Worm (Caenorhabditis elegans) whole organism, early embryonic: Measurements from ENCODE around the gene F11E6.6.

Experiments
- hmg-4 ChIP-seq: fragments of 200-800 bp; sonication (Bioruptor generic); optimal IDR thresholded peaks from 2 replicates; lab custom pipeline; 2018; ENCODE audit warnings: mild to moderate bottlenecking, missing genetic modification characterization, missing compliant biosample characterization
- hnd-1 ChIP-seq: sonication (generic microtip); optimal IDR thresholded peaks from 2 replicates; lab custom pipeline; 2016; ENCODE audit warnings: missing genetic modification characterization, missing compliant biosample characterization
- sea-1 ChIP-seq: fragments of 200-800 bp; sonication (Bioruptor generic); conservative IDR thresholded peaks from 2 replicates; pipeline ENCODE4 v1.3.6; 2022; ENCODE audit warnings: missing genetic modification characterization, missing compliant biosample characterization
- tbx-11 ChIP-seq: fragments of 200-800 bp; sonication (Bioruptor generic); IDR thresholded peaks from 2 replicates; pipeline ENCODE4 v1.3.6; 2022; ENCODE audit warnings: missing genetic modification characterization, missing compliant biosample characterization

DNA sequence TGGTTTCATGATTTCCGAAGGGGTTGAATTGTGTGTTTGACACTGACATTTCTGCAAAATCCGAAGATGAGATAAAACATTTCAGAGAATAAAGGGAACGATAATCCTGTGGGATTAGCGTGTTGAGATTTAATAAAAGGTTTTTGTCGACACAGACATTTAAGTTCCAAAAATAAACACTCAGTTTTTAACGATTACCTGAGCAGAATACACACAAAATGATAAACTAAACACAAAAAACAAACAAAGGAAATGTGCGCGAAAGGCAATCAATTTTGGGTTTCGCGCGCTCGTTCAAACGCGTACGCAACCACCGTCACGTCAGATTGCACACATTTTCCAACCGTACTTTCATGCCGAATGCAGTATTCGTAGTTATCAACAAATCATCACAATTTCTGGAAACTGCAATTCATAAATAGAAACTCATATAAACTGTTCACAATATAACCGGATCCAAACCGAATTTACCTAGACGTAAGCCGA lies 4.5 kb downstream of the F11E6.6 start, which contains the start of gene rif-1.1:
- TF ChIP-seq hmg-4 (no peak), sea-1 (GFP tag; lab: Robert Waterston, UW) (no peak), tbx-11 (GFP tag; lab: Robert Waterston, UW) (no peak), hnd-1 (tag; lab: Kevin White, UChicago) (no peak)
